Worm (Caenorhabditis elegans): Measurements from ENCODE around the gene B0336.12.

- TF ChIP-seq cog-1 (tag; optimal IDR thresholded peaks at IDR 0.05) (no peak), med-1 (GFP tag; optimal IDR thresholded peaks at IDR 0.05; ENCODE audit: insufficient read depth) (no peak), ref-1 (GFP tag; conservative IDR thresholded peaks at IDR 0.05) (no peak), flt-1 (GFP tag; IDR thresholded peaks at IDR 0.05) (no peak), klf-2 (GFP tag; conservative IDR thresholded peaks at IDR 0.05) (no peak), ztf-29 (GFP tag; IDR thresholded peaks at IDR 0.05) (no peak), ztf-23 (GFP tag; IDR thresholded peaks at IDR 0.05) (no peak), T22C8.4 (GFP tag; IDR thresholded peaks at IDR 0.05) (no peak), tab-1 (GFP tag; IDR thresholded peaks at IDR 0.05) (no peak)
Observed at ce11 chrIII:5730041-5730440, 20.1 kb upstream of the B0336.12 start.
